Worm (Caenorhabditis elegans) whole organism, late embryonic: Measurements from ENCODE around the gene ZK809.5.

ENCODE experiments used
- ama-1 ChIP-seq: fragments of 150-350 bp; optimal IDR thresholded peaks from 2 replicates; lab custom pipeline; 2014
- hlh-8 ChIP-seq: sonication (generic microtip); optimal IDR thresholded peaks from 2 replicates; lab custom pipeline; 2016; ENCODE audit warnings: missing genotype, missing genetic modification characterization, missing compliant biosample characterization
- nhr-11 ChIP-seq: fragments of 150-350 bp; optimal IDR thresholded peaks from 2 replicates; lab custom pipeline; 2014; ENCODE audit warnings: missing biosample characterization, missing genetic modification characterization
- pat-9 ChIP-seq: fragments of 200-800 bp; sonication (Bioruptor generic); optimal IDR thresholded peaks from 2 replicates; lab custom pipeline; 2018; ENCODE audit warnings: mild to moderate bottlenecking, missing genetic modification characterization, moderate library complexity, missing compliant biosample characterization
- pha-4 ChIP-seq: fragments of 150-350 bp; optimal IDR thresholded peaks from 2 replicates; lab custom pipeline; 2018; ENCODE audit warnings: missing biosample characterization, missing genetic modification reagents, missing genetic modification characterization
- tbx-2 ChIP-seq: sonication (generic microtip); optimal IDR thresholded peaks from 2 replicates; lab custom pipeline; 2016; ENCODE audit warnings: missing genetic modification characterization, missing compliant biosample characterization
- unc-55 ChIP-seq: sonication (generic microtip); optimal IDR thresholded peaks from 2 replicates; lab custom pipeline; 2017; ENCODE audit warnings: missing biosample characterization, missing genetic modification reagents, missing genetic modification characterization

DNA sequence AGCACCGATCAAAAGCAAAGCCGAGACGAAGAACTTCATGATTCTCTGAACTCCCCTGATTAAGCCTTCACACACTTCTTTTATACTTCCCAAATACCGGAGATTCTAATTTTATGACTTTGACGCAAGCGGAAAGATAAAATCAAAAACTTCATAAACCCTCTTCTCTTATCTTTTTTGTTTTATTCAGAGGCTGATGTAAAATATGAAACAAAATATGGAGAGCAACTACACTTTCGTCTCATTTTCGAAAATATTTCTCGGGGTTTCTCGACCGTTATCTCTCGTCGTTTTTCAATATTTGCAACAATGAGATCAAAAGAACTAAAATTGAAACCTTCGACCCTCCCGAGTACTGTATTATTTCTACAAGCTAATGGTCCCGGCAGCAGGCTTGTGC, 33.5 kb upstream of the ZK809.5 start, which contains the start of gene lys-4:
- no peak for TF ChIP-seq ama-1 (lab: Kevin White, UChicago)
- no peak for TF ChIP-seq unc-55
- TF ChIP-seq tbx-2 (tag; lab: Kevin White, UChicago): no peak
- no peak for TF ChIP-seq hlh-8 (tag; lab: Kevin White, UChicago)
- no peak for TF ChIP-seq nhr-11 (tag; lab: Kevin White, UChicago)
- TF ChIP-seq pha-4: no peak
- no peak for TF ChIP-seq pat-9 (tag; lab: Kevin White, UChicago)
